Worm (Caenorhabditis elegans): ENCODE results near the gene ugt-44.

DNA sequence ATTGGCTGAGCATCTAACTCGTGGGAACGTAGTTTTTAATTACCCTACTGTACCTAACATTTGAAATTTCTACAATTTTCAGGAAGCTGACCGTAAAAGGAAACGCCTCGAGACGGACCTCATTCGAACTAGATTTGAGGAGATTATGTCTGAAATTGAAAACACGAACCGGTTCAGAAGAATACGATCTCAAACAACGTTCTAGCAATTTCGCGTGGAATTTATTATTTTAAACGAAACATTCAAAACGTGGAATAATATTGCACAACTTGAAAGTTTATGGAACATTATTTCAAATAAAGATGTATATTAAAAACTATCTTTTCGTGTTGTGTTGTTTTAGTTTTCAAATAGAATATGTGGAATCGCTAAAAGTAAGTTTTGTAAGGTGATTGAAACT is 26.0 kb upstream of the ugt-44 start, which contains the start of gene F13B12.7:
- TF ChIP-seq pha-4 (tag; optimal IDR thresholded peaks at IDR 0.05): no peak
- no peak for TF ChIP-seq ZK185.1 (tag; optimal IDR thresholded peaks at IDR 0.05; ENCODE audit: poor library complexity, severe bottlenecking)

All from whole organism, young adult.